Worm (Caenorhabditis elegans) whole organism, young adult: Measurements from ENCODE around the gene H39E20.1.

Experiments
- B0035.1 ChIP-seq: sonication (generic microtip); optimal IDR thresholded peaks from 2 replicates; lab custom pipeline; 2016; ENCODE audit warnings: missing genetic modification characterization, mild to moderate bottlenecking, missing compliant biosample characterization, missing genotype, missing genetic modification reagents
- C06A6.2 ChIP-seq: fragments of 200-800 bp; sonication (Bioruptor generic); conservative IDR thresholded peaks from 2 replicates; pipeline ENCODE4 v1.3.6; 2022; ENCODE audit warnings: missing genetic modification characterization, missing compliant biosample characterization
- D2030.7 ChIP-seq: fragments of 200-800 bp; sonication (Bioruptor generic); IDR thresholded peaks from 2 replicates; pipeline ENCODE4 v1.3.6; 2022; ENCODE audit warnings: missing genetic modification reagents, missing genetic modification characterization, missing compliant biosample characterization
- F39B2.1 ChIP-seq: fragments of 200-800 bp; sonication (Bioruptor generic); IDR thresholded peaks from 2 replicates; pipeline ENCODE4 v1.3.6; 2022; ENCODE audit warnings: missing genetic modification reagents, missing genetic modification characterization, missing compliant biosample characterization
- F49E8.2 ChIP-seq: sonication (generic microtip); optimal IDR thresholded peaks from 3 replicates; lab custom pipeline; 2017; ENCODE audit warnings: missing genetic modification characterization, mild to moderate bottlenecking, missing compliant biosample characterization, antibody characterized with exemption, moderate library complexity; ENCODE audit not compliant: insufficient read depth
- F55B11.4 ChIP-seq: sonication (generic microtip); optimal IDR thresholded peaks from 2 replicates; lab custom pipeline; 2016; ENCODE audit warnings: missing compliant biosample characterization, missing genetic modification characterization, borderline replicate concordance; ENCODE audit not compliant: insufficient read depth
- T26A5.8 ChIP-seq: sonication (generic microtip); optimal IDR thresholded peaks from 2 replicates; lab custom pipeline; 2016; ENCODE audit warnings: missing genetic modification characterization, missing compliant biosample characterization
- Y53F4B.3 ChIP-seq: fragments of 200-800 bp; sonication (Bioruptor generic); IDR thresholded peaks from 2 replicates; pipeline ENCODE4 v1.3.6; 2022; ENCODE audit warnings: missing genetic modification reagents, missing genetic modification characterization, missing compliant biosample characterization
- Y53G8AR.9 ChIP-seq: fragments of 200-800 bp; sonication (Bioruptor generic); conservative IDR thresholded peaks from 2 replicates; pipeline ENCODE4 v1.3.6; 2022; ENCODE audit warnings: missing genetic modification reagents, missing genetic modification characterization, missing compliant biosample characterization
- Y56A3A.18 ChIP-seq: fragments of 200-800 bp; sonication (Bioruptor generic); IDR thresholded peaks from 2 replicates; pipeline ENCODE4 v1.3.6; 2022; ENCODE audit warnings: missing genetic modification reagents, missing genetic modification characterization, missing compliant biosample characterization
- Y95B8A.8 ChIP-seq: fragments of 200-800 bp; sonication (Bioruptor generic); IDR thresholded peaks from 2 replicates; pipeline ENCODE4 v1.3.6; 2022; ENCODE audit warnings: missing genetic modification reagents, missing genetic modification characterization, missing compliant biosample characterization
- ZK185.1 ChIP-seq: sonication (generic microtip); optimal IDR thresholded peaks from 2 replicates; lab custom pipeline; 2016; ENCODE audit warnings: mild to moderate bottlenecking, missing genetic modification characterization, missing compliant biosample characterization; ENCODE audit not compliant: poor library complexity, severe bottlenecking
- aptf-2 ChIP-seq: fragments of 200-800 bp; sonication (Bioruptor generic); conservative IDR thresholded peaks from 2 replicates; pipeline ENCODE4 v1.3.6; 2022; ENCODE audit warnings: missing genetic modification reagents, missing genetic modification characterization, missing compliant biosample characterization
- aptf-3 ChIP-seq: fragments of 200-800 bp; sonication (Bioruptor generic); IDR thresholded peaks from 2 replicates; pipeline ENCODE4 v1.3.6; 2022; ENCODE audit warnings: missing genetic modification characterization, missing compliant biosample characterization
- atf-7 ChIP-seq: sonication (generic microtip); optimal IDR thresholded peaks from 2 replicates; lab custom pipeline; 2017; ENCODE audit warnings: mild to moderate bottlenecking, missing genetic modification characterization, missing compliant biosample characterization
- attf-3 ChIP-seq: fragments of 200-800 bp; sonication (Bioruptor generic); conservative IDR thresholded peaks from 2 replicates; pipeline ENCODE4 v1.3.6; 2022; ENCODE audit warnings: missing genetic modification reagents, missing genetic modification characterization, missing compliant biosample characterization
- bed-2 ChIP-seq: fragments of 200-800 bp; sonication (Bioruptor generic); IDR thresholded peaks from 2 replicates; pipeline ENCODE4 v1.3.6; 2022; ENCODE audit warnings: missing genetic modification reagents, missing genetic modification characterization, missing compliant biosample characterization
- ccch-3 ChIP-seq: fragments of 200-800 bp; sonication (Bioruptor generic); optimal IDR thresholded peaks from 2 replicates; lab custom pipeline; 2018; ENCODE audit warnings: mild to moderate bottlenecking, missing genetic modification characterization, missing compliant biosample characterization
- ceh-100 ChIP-seq: fragments of 200-800 bp; sonication (Bioruptor generic); IDR thresholded peaks from 2 replicates; pipeline ENCODE4 v1.3.6; 2022; ENCODE audit warnings: missing genetic modification reagents, missing genetic modification characterization, missing compliant biosample characterization
- ceh-27 ChIP-seq: fragments of 200-800 bp; sonication (Bioruptor generic); optimal IDR thresholded peaks from 2 replicates; lab custom pipeline; 2018; ENCODE audit warnings: mild to moderate bottlenecking, missing genetic modification characterization, moderate library complexity, missing compliant biosample characterization
- ceh-58 ChIP-seq: fragments of 200-800 bp; sonication (Bioruptor generic); IDR thresholded peaks from 2 replicates; pipeline ENCODE4 v1.3.6; 2022; ENCODE audit warnings: missing genetic modification characterization, missing compliant biosample characterization
- dpl-1 ChIP-seq: fragments of 150-350 bp; optimal IDR thresholded peaks from 2 replicates; lab custom pipeline; 2014; ENCODE audit warnings: missing biosample characterization, missing genetic modification reagents, missing genetic modification characterization
- egl-18 ChIP-seq: fragments of 200-800 bp; sonication (Bioruptor generic); IDR thresholded peaks from 2 replicates; pipeline ENCODE4 v1.3.6; 2022; ENCODE audit warnings: missing genetic modification reagents, missing genetic modification characterization, missing compliant biosample characterization
- egrh-3 ChIP-seq: fragments of 200-800 bp; sonication (Bioruptor generic); IDR thresholded peaks from 2 replicates; pipeline ENCODE4 v1.3.6; 2022; ENCODE audit warnings: missing genetic modification reagents, missing genetic modification characterization, missing compliant biosample characterization
- hmg-1.2 ChIP-seq: fragments of 200-800 bp; sonication (Bioruptor generic); IDR thresholded peaks from 2 replicates; pipeline ENCODE4 v1.3.6; 2022; ENCODE audit warnings: missing genetic modification reagents, missing genetic modification characterization, missing compliant biosample characterization
- hmg-20 ChIP-seq: fragments of 200-800 bp; sonication (Bioruptor generic); IDR thresholded peaks from 2 replicates; pipeline ENCODE4 v1.3.6; 2022; ENCODE audit warnings: missing genetic modification reagents, missing genetic modification characterization, missing compliant biosample characterization
- hrde-1 ChIP-seq: sonication (generic microtip); optimal IDR thresholded peaks from 2 replicates; lab custom pipeline; 2016; ENCODE audit warnings: missing genetic modification characterization, mild to moderate bottlenecking, missing compliant biosample characterization, moderate library complexity, missing genotype, missing genetic modification reagents, borderline replicate concordance
- hsf-1 ChIP-seq: fragments of 200-800 bp; sonication (Bioruptor generic); IDR thresholded peaks from 2 replicates; pipeline ENCODE4 v1.3.6; 2022; ENCODE audit warnings: missing genetic modification reagents, missing genetic modification characterization, missing compliant biosample characterization
- lin-26 ChIP-seq: fragments of 200-800 bp; sonication (Bioruptor generic); IDR thresholded peaks from 2 replicates; pipeline ENCODE4 v1.3.6; 2022; ENCODE audit warnings: missing genetic modification reagents, missing genetic modification characterization, missing compliant biosample characterization
- lsl-1 ChIP-seq: fragments of 200-800 bp; sonication (Bioruptor generic); optimal IDR thresholded peaks from 2 replicates; lab custom pipeline; 2018; ENCODE audit warnings: mild to moderate bottlenecking, missing genetic modification characterization, moderate library complexity, missing compliant biosample characterization
- lsy-27 ChIP-seq: sonication (generic microtip); optimal IDR thresholded peaks from 2 replicates; lab custom pipeline; 2017; ENCODE audit warnings: missing genetic modification characterization, mild to moderate bottlenecking, missing compliant biosample characterization, antibody characterized with exemption, missing genotype, borderline replicate concordance; ENCODE audit not compliant: insufficient read depth
- madf-10 ChIP-seq: sonication (generic microtip); optimal IDR thresholded peaks from 2 replicates; lab custom pipeline; 2016; ENCODE audit warnings: mild to moderate bottlenecking, missing genetic modification characterization, missing compliant biosample characterization
- madf-8 ChIP-seq: fragments of 200-800 bp; sonication (Bioruptor generic); conservative IDR thresholded peaks from 2 replicates; pipeline ENCODE4 v1.3.6; 2022; ENCODE audit warnings: missing genetic modification reagents, missing genetic modification characterization, missing compliant biosample characterization
- mel-28 ChIP-seq: sonication (generic microtip); optimal IDR thresholded peaks from 2 replicates; lab custom pipeline; 2016; ENCODE audit warnings: borderline replicate concordance, mild to moderate bottlenecking, missing genetic modification characterization, missing compliant biosample characterization
- nhr-27 ChIP-seq: fragments of 200-800 bp; sonication (Bioruptor generic); optimal IDR thresholded peaks from 2 replicates; lab custom pipeline; 2018; ENCODE audit warnings: mild to moderate bottlenecking, missing genetic modification characterization, moderate library complexity, missing compliant biosample characterization
- nhr-90 ChIP-seq: sonication (generic microtip); optimal IDR thresholded peaks from 2 replicates; lab custom pipeline; 2016; ENCODE audit warnings: missing genotype, mild to moderate bottlenecking, missing genetic modification characterization, missing compliant biosample characterization
- repo-1 ChIP-seq: sonication (generic microtip); optimal IDR thresholded peaks from 2 replicates; lab custom pipeline; 2017; ENCODE audit warnings: mild to moderate bottlenecking, missing genetic modification characterization, missing compliant biosample characterization
- rpc-1 ChIP-seq, 2 experiments: fragments of 150-350 bp in 1 of 2; sonication (generic microtip) in 1 of 2; optimal IDR thresholded peaks; 2 replicates each; lab custom pipeline; 2014 to 2018; ENCODE audit warnings: missing biosample characterization in 1 of 2, missing genetic modification characterization in 1 of 2, missing genetic modification reagents in 1 of 2, missing genotype in 1 of 2
- sdz-38 ChIP-seq: sonication (generic microtip); optimal IDR thresholded peaks from 2 replicates; lab custom pipeline; 2016; ENCODE audit warnings: missing genotype, missing genetic modification characterization, missing compliant biosample characterization
- snpc-3.4 ChIP-seq: sonication (generic microtip); optimal IDR thresholded peaks from 2 replicates; lab custom pipeline; 2017; ENCODE audit warnings: missing genetic modification characterization, mild to moderate bottlenecking, missing compliant biosample characterization, antibody characterized with exemption, moderate library complexity, missing genotype, missing genetic modification reagents
- tbx-9 ChIP-seq: sonication (generic microtip); optimal IDR thresholded peaks from 2 replicates; lab custom pipeline; 2016; ENCODE audit warnings: borderline replicate concordance, missing genetic modification characterization, inconsistent platforms, missing compliant biosample characterization
- unc-130 ChIP-seq: sonication (generic microtip); optimal IDR thresholded peaks from 2 replicates; lab custom pipeline; 2016; ENCODE audit warnings: missing genetic modification reagents, missing genetic modification characterization, missing compliant biosample characterization
- xnd-1 ChIP-seq: sonication (generic microtip); optimal IDR thresholded peaks from 2 replicates; lab custom pipeline; 2016; ENCODE audit warnings: missing genotype, missing genetic modification reagents, missing genetic modification characterization, missing compliant biosample characterization
- ztf-18 ChIP-seq: sonication (generic microtip); optimal IDR thresholded peaks from 2 replicates; lab custom pipeline; 2016; ENCODE audit warnings: missing genotype, mild to moderate bottlenecking, missing genetic modification characterization, missing compliant biosample characterization
- ztf-26 ChIP-seq: sonication (generic microtip); optimal IDR thresholded peaks from 2 replicates; lab custom pipeline; 2017; ENCODE audit warnings: missing genetic modification characterization, missing compliant biosample characterization
- ztf-28 ChIP-seq: fragments of 200-800 bp; sonication (Bioruptor generic); IDR thresholded peaks from 2 replicates; pipeline ENCODE4 v1.3.6; 2022; ENCODE audit warnings: missing genetic modification reagents, missing genetic modification characterization, missing compliant biosample characterization
- ztf-6 ChIP-seq: fragments of 200-800 bp; sonication (Bioruptor generic); IDR thresholded peaks from 2 replicates; pipeline ENCODE4 v1.3.6; 2022; ENCODE audit warnings: missing genetic modification reagents, missing genetic modification characterization, missing compliant biosample characterization

H39E20.1 gene

DNA sequence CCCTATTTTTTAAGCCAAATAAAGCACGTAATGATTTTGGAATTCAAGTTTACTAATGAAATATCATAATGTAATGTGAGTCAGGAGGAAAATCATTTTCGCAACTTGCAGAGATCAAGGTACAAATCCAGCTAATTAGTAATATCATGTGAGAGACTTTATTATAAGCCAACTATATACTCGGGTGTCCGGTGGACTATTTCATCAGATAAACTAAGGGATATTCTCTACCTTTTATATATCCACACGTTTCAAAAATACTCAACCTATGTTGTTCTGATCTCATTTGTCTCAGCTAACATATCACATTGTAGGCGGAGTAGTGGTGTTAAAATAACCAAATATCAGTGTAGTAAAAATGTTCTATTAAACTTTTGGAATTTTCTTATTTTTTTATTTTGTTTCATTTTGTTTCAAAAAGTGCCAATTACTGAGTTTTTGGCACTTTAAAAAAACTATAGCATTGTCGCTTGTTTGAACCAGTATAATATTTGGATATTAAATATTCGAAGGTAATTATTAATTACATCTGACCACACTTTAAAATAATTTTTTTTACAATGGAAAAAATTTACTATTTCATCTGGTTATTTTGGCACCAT lies 7.9 kb downstream of the H39E20.1 start (continued):
- peak; percentile 94 for TF ChIP-seq repo-1 (tag; lab: Kevin White, UChicago)
- no peak for TF ChIP-seq lsy-27 (tag; lab: Kevin White, UChicago)
- no peak for TF ChIP-seq xnd-1
- TF ChIP-seq nhr-90 (tag; lab: Kevin White, UChicago): no peak
- no peak for TF ChIP-seq bed-2 (GFP tag; lab: Robert Waterston, UW)
- peak; percentile 90 for TF ChIP-seq Y53G8AR.9 (GFP tag; lab: Robert Waterston, UW)
- TF ChIP-seq ztf-18 (tag; lab: Kevin White, UChicago): peak; percentile 7
- no peak for TF ChIP-seq dpl-1
- TF ChIP-seq ceh-27: peak; percentile 95
- no peak for TF ChIP-seq unc-130 (GFP tag; lab: Kevin White, UChicago)
- TF ChIP-seq T26A5.8 (tag; lab: Kevin White, UChicago): no peak
- TF ChIP-seq lsl-1 (GFP tag; lab: Kevin White, UChicago): no peak
- peak; percentile 3 for TF ChIP-seq snpc-3.4 (tag; lab: Kevin White, UChicago)
- no peak for TF ChIP-seq attf-3 (GFP tag; lab: Robert Waterston, UW)
- TF ChIP-seq D2030.7: no peak
- no peak for TF ChIP-seq Y53F4B.3 (GFP tag; lab: Robert Waterston, UW)
- no peak for TF ChIP-seq hrde-1 (tag; lab: Kevin White, UChicago)
- TF ChIP-seq madf-10 (tag; lab: Kevin White, UChicago): peak; percentile 91
- no peak for TF ChIP-seq tbx-9
- 0 out of 2 replicates have a peak, but pooled peaks have one; percentile 30 for TF ChIP-seq lin-26 (GFP tag; lab: Robert Waterston, UW)
- no peak for TF ChIP-seq aptf-3 (GFP tag; lab: Robert Waterston, UW)
- no peak for TF ChIP-seq madf-8 (GFP tag; lab: Robert Waterston, UW)
- no peak; the same call in 1 of the 2 replicates for TF ChIP-seq ceh-100
- no peak for TF ChIP-seq F55B11.4 (tag; lab: Kevin White, UChicago)
- no peak for TF ChIP-seq aptf-2 (GFP tag; lab: Robert Waterston, UW)
- TF ChIP-seq mel-28 (tag; lab: Kevin White, UChicago): no peak
- no peak for TF ChIP-seq sdz-38
- no peak for TF ChIP-seq F39B2.1 (GFP tag; lab: Robert Waterston, UW)
- TF ChIP-seq hmg-1.2 (GFP tag; lab: Robert Waterston, UW): peak; percentile 77
- peak; percentile 90 for TF ChIP-seq hmg-20 (GFP tag; lab: Robert Waterston, UW)
- TF ChIP-seq hsf-1 (GFP tag; lab: Robert Waterston, UW): no peak
- no peak for TF ChIP-seq Y95B8A.8 (GFP tag; lab: Robert Waterston, UW)
- TF ChIP-seq ZK185.1: peak; percentile 98
- TF ChIP-seq ztf-28 (GFP tag; lab: Robert Waterston, UW): no peak
- peak; percentile 83 for TF ChIP-seq B0035.1 (tag; lab: Kevin White, UChicago)
- TF ChIP-seq Y56A3A.18 (GFP tag; lab: Robert Waterston, UW): peak; percentile 97
- TF ChIP-seq F49E8.2: no peak
- peak; percentile 87 for TF ChIP-seq C06A6.2 (GFP tag; lab: Robert Waterston, UW)
- no peak for TF ChIP-seq ceh-58 (GFP tag; lab: Robert Waterston, UW)
- TF ChIP-seq egrh-3 (GFP tag; lab: Robert Waterston, UW): no peak
- TF ChIP-seq egl-18: peak; percentile 68; the same call in 1 of the 2 replicates
- peak; percentile 27 for TF ChIP-seq ccch-3
- no peak for TF ChIP-seq ztf-6 (GFP tag; lab: Robert Waterston, UW)
- TF ChIP-seq nhr-27 (tag; lab: Kevin White, UChicago): no peak
- peak; percentile 98 for TF ChIP-seq ztf-26
- peak; percentile 93 for TF ChIP-seq atf-7
- TF ChIP-seq rpc-1 (optimal IDR thresholded peaks at IDR 0.05; lab: Kevin White, UChicago): no peak
- TF ChIP-seq rpc-1 (tag; optimal IDR thresholded peaks at IDR 0.05; lab: Kevin White, UChicago): no peak
